Worm (Caenorhabditis elegans) whole organism, L2 larva: Measurements from ENCODE around the gene K04D7.6.

ENCODE experiments used
- C34F6.9 ChIP-seq: fragments of 150-350 bp; optimal IDR thresholded peaks from 2 replicates; lab custom pipeline; 2014; ENCODE audit warnings: missing biosample characterization, missing genetic modification characterization
- F13H6.1 ChIP-seq: sonication (generic microtip); optimal IDR thresholded peaks from 2 replicates; lab custom pipeline; 2016; ENCODE audit warnings: missing genetic modification characterization, missing compliant biosample characterization
- Y55F3AM.14 ChIP-seq: fragments of 200-800 bp; sonication (Bioruptor generic); optimal IDR thresholded peaks from 2 replicates; lab custom pipeline; 2018; ENCODE audit warnings: mild to moderate bottlenecking, missing genetic modification characterization, missing compliant biosample characterization
- alr-1 ChIP-seq: fragments of 150-350 bp; optimal IDR thresholded peaks from 2 replicates; lab custom pipeline; 2014; ENCODE audit warnings: missing biosample characterization, missing genetic modification characterization
- aly-2 ChIP-seq: fragments of 150-350 bp; optimal IDR thresholded peaks from 2 replicates; lab custom pipeline; 2014; ENCODE audit warnings: missing biosample characterization, missing genetic modification characterization
- ama-1 ChIP-seq: fragments of 150-350 bp; optimal IDR thresholded peaks from 2 replicates; lab custom pipeline; 2018; ENCODE audit warnings: inconsistent platforms
- blmp-1 ChIP-seq: sonication (generic microtip); optimal IDR thresholded peaks from 2 replicates; lab custom pipeline; 2017; ENCODE audit warnings: missing genetic modification characterization, mild to moderate bottlenecking, missing compliant biosample characterization, antibody characterized with exemption, moderate library complexity; ENCODE audit not compliant: insufficient read depth
- ceh-16 ChIP-seq: fragments of 150-350 bp; optimal IDR thresholded peaks from 2 replicates; lab custom pipeline; 2014; ENCODE audit warnings: missing biosample characterization, missing genetic modification characterization
- ceh-82 ChIP-seq: fragments of 150-350 bp; optimal IDR thresholded peaks from 2 replicates; lab custom pipeline; 2014; ENCODE audit warnings: missing biosample characterization, missing genetic modification characterization
- crh-2 ChIP-seq: sonication (generic microtip); optimal IDR thresholded peaks from 2 replicates; lab custom pipeline; 2017; ENCODE audit warnings: missing biosample characterization, missing genetic modification characterization
- dmd-4 ChIP-seq: sonication (generic microtip); optimal IDR thresholded peaks from 2 replicates; lab custom pipeline; 2017; ENCODE audit warnings: missing biosample characterization, missing genetic modification characterization
- egl-27 ChIP-seq: sonication (generic microtip); optimal IDR thresholded peaks from 3 replicates; lab custom pipeline; 2017; ENCODE audit warnings: missing biosample characterization, missing genetic modification reagents, missing genetic modification characterization
- elt-1 ChIP-seq: fragments of 150-350 bp; optimal IDR thresholded peaks from 2 replicates; lab custom pipeline; 2014; ENCODE audit warnings: missing biosample characterization, missing genetic modification characterization
- elt-3 ChIP-seq: sonication (generic microtip); optimal IDR thresholded peaks from 2 replicates; lab custom pipeline; 2017; ENCODE audit warnings: missing biosample characterization, missing genetic modification characterization
- gmeb-1 ChIP-seq: fragments of 150-350 bp; optimal IDR thresholded peaks from 2 replicates; lab custom pipeline; 2014; ENCODE audit warnings: missing biosample characterization, missing genetic modification characterization
- lin-11 ChIP-seq: fragments of 150-350 bp; sonication (generic microtip); optimal IDR thresholded peaks from 2 replicates; lab custom pipeline; 2014; ENCODE audit warnings: missing biosample characterization, missing genetic modification characterization, inconsistent platforms, mixed read lengths
- lin-13 ChIP-seq: fragments of 150-350 bp; optimal IDR thresholded peaks from 2 replicates; lab custom pipeline; 2014; ENCODE audit warnings: missing biosample characterization, missing genetic modification reagents, missing genetic modification characterization
- lin-39 ChIP-seq: fragments of 150-350 bp; optimal IDR thresholded peaks from 2 replicates; lab custom pipeline; 2014; ENCODE audit warnings: missing biosample characterization, missing genetic modification reagents, missing genetic modification characterization
- lsy-2 ChIP-seq, 2 experiments: fragments of 150-350 bp in 1 of 2; sonication (generic microtip) in 1 of 2; optimal IDR thresholded peaks; 2 replicates each; lab custom pipeline; 2014 to 2017; ENCODE audit warnings: missing biosample characterization in 2 of 2, missing genetic modification characterization in 2 of 2
- mab-5 ChIP-seq: fragments of 150-350 bp; optimal IDR thresholded peaks from 2 replicates; lab custom pipeline; 2014; ENCODE audit warnings: missing biosample characterization, missing genetic modification characterization
- mdl-1 ChIP-seq, 2 experiments: fragments of 150-350 bp in 1 of 2; sonication (generic microtip) in 1 of 2; optimal IDR thresholded peaks; 2 replicates each; lab custom pipeline; 2017; ENCODE audit warnings: missing biosample characterization in 2 of 2, missing genetic modification characterization in 2 of 2
- nhr-10 ChIP-seq: sonication (generic microtip); optimal IDR thresholded peaks from 2 replicates; lab custom pipeline; 2017; ENCODE audit warnings: missing biosample characterization, missing genetic modification characterization
- nhr-11 ChIP-seq: fragments of 150-350 bp; optimal IDR thresholded peaks from 2 replicates; lab custom pipeline; 2014; ENCODE audit warnings: missing biosample characterization, missing genetic modification characterization
- nhr-12 ChIP-seq: fragments of 150-350 bp; optimal IDR thresholded peaks from 2 replicates; lab custom pipeline; 2014; ENCODE audit warnings: missing biosample characterization, missing genetic modification characterization
- nhr-129 ChIP-seq: fragments of 150-350 bp; optimal IDR thresholded peaks from 2 replicates; lab custom pipeline; 2014; ENCODE audit warnings: missing biosample characterization, missing genetic modification characterization
- nhr-21 ChIP-seq: fragments of 150-350 bp; optimal IDR thresholded peaks from 2 replicates; lab custom pipeline; 2014; ENCODE audit warnings: missing biosample characterization, missing genetic modification characterization
- nhr-23 ChIP-seq: fragments of 150-350 bp; optimal IDR thresholded peaks from 2 replicates; lab custom pipeline; 2014; ENCODE audit warnings: missing biosample characterization, missing genetic modification reagents, missing genetic modification characterization
- nhr-237 ChIP-seq: fragments of 150-350 bp; optimal IDR thresholded peaks from 2 replicates; lab custom pipeline; 2014; ENCODE audit warnings: missing biosample characterization, missing genetic modification characterization
- nhr-25 ChIP-seq: fragments of 150-350 bp; sonication (generic microtip); optimal IDR thresholded peaks from 3 replicates; lab custom pipeline; 2014; ENCODE audit warnings: missing biosample characterization, missing genetic modification characterization
- nhr-77 ChIP-seq: fragments of 150-350 bp; optimal IDR thresholded peaks from 2 replicates; lab custom pipeline; 2014; ENCODE audit warnings: missing biosample characterization, missing genetic modification characterization
- peb-1 ChIP-seq: fragments of 150-350 bp; optimal IDR thresholded peaks from 2 replicates; lab custom pipeline; 2014; ENCODE audit warnings: missing biosample characterization, missing genetic modification characterization
- sma-3 ChIP-seq: sonication (generic microtip); optimal IDR thresholded peaks from 2 replicates; lab custom pipeline; 2016; ENCODE audit warnings: missing genetic modification reagents, missing genetic modification characterization, missing compliant biosample characterization
- sma-9 ChIP-seq, 2 experiments: fragments of 150-350 bp in 1 of 2; sonication (generic microtip) in 1 of 2; optimal IDR thresholded peaks; 2 replicates each; lab custom pipeline; 2014 to 2016; ENCODE audit warnings: missing genetic modification characterization in 2 of 2, mild to moderate bottlenecking in 1 of 2, missing biosample characterization in 1 of 2, missing compliant biosample characterization in 1 of 2, missing genetic modification reagents in 1 of 2, moderate library complexity in 1 of 2
- unc-39 ChIP-seq: fragments of 150-350 bp; optimal IDR thresholded peaks from 2 replicates; lab custom pipeline; 2014; ENCODE audit warnings: missing biosample characterization, missing genetic modification characterization
- unc-55 ChIP-seq: fragments of 150-350 bp; sonication (generic microtip); optimal IDR thresholded peaks from 3 replicates; lab custom pipeline; 2014; ENCODE audit warnings: missing biosample characterization, missing genetic modification reagents, missing genetic modification characterization
- zag-1 ChIP-seq: fragments of 150-350 bp; optimal IDR thresholded peaks from 2 replicates; lab custom pipeline; 2014; ENCODE audit warnings: missing biosample characterization, missing genetic modification characterization
- ztf-1 ChIP-seq: fragments of 200-800 bp; sonication (Bioruptor generic); conservative IDR thresholded peaks from 2 replicates; pipeline ENCODE4 v1.3.6; 2022; ENCODE audit warnings: missing genetic modification characterization, missing compliant biosample characterization
- ztf-4 ChIP-seq: fragments of 150-350 bp; optimal IDR thresholded peaks from 2 replicates; lab custom pipeline; 2014; ENCODE audit warnings: missing biosample characterization, missing genetic modification characterization

Gene K04D7.6

DNA sequence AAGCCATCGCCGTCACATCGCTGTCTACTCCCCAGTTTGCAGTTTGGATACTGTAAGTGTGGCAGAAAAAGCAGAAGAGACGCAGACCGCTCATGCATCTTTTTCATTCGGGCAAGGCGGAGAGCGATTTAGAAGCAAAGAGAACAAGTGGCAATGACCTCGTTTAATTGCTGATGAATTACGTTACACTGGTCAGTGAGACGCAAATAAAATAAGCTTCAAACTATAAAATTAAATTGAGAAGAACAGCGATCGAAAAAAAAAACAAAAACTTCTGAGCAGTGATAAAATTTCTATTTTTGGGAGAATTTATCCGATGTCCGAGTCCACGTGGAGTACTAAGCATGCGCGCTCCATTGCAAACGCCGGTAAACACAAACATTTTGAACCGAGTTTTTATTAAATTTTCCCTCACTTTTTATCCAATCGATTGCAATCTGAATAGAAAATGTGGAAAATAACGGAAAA lies 16.1 kb upstream of the K04D7.6 start, which contains the start of gene C24F3.2 (continued):
- TF ChIP-seq nhr-23 (tag; lab: Kevin White, UChicago) (no peak), sma-9 (GFP tag; optimal IDR thresholded peaks at IDR 0.05; lab: Kevin White, UChicago) (peak; percentile 39), sma-9 (tag; optimal IDR thresholded peaks at IDR 0.05; lab: Kevin White, UChicago) (no peak), F13H6.1 (peak; percentile 80), gmeb-1 (tag; lab: Kevin White, UChicago) (peak; percentile 52), aly-2 (tag; lab: Kevin White, UChicago) (no peak), sma-3 (GFP tag; lab: Kevin White, UChicago) (peak; percentile 72), nhr-237 (tag; lab: Kevin White, UChicago) (no peak), C34F6.9 (peak; percentile 81), elt-1 (tag; lab: Kevin White, UChicago) (no peak), peb-1 (tag; lab: Kevin White, UChicago) (no peak), mab-5 (tag; lab: Kevin White, UChicago) (no peak), blmp-1 (tag; lab: Kevin White, UChicago) (no peak), nhr-11 (tag; lab: Kevin White, UChicago) (no peak), ztf-4 (tag; lab: Kevin White, UChicago) (peak; percentile 14)

DNA sequence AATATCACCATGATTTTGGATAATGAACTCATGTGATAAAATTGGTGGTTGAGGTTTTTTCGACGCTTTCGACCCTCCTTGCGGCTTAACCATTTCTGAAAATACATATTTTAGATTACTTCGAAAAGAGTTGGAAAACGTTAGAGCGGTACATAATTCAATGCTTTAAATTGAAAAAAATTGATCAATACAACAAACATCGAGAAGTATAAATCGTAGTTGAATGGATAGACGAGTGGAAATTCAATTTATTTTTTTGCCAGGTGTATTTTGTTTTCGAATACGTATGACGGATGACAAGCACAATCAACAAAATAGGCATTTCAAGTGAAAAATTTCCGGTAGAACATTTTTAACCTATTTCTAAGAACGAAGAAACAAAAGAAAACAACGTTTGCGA lies 15.1 kb upstream of the K04D7.6 start, which contains the start of gene tram-1:
Gene tram-1, minus strand, starts transcription at position 101 of the 400 bp plus-strand sequence.
- peak; percentile 46 for TF ChIP-seq crh-2 (tag; lab: Kevin White, UChicago)
- TF ChIP-seq nhr-77 (tag; lab: Kevin White, UChicago) = no peak

DNA sequence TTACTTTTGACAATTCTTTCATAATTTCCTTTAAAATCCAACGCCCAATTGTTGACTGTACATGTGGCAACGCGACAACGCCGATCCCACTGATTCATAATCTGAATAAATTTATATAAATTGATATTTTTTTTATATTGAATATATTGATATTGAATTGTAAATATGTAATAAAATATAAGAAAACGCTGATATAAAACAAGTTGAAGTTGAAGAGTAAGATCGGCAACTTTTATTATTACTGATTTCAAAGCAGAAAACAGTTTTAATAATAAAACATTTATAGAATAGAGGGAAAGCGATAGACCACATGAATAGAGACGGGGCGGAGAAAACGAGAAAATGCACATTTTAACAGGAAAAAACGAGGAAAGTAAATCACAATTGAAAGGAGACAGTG lies 13.1 kb upstream of the K04D7.6 start, which contains the start of gene qns-1:
Gene qns-1, minus strand, starts transcription at position 101 of the 400 bp plus-strand sequence.
- TF ChIP-seq Y55F3AM.14 (GFP tag; lab: Kevin White, UChicago) = no peak
- no peak for TF ChIP-seq unc-55 (GFP tag; lab: Kevin White, UChicago)
- TF ChIP-seq ztf-1 = no peak
- no peak for TF ChIP-seq ama-1
- TF ChIP-seq lsy-2 (tag; optimal IDR thresholded peaks at IDR 0.05; lab: Kevin White, UChicago) = no peak
- TF ChIP-seq ztf-4 (tag; lab: Kevin White, UChicago) = no peak
- TF ChIP-seq ceh-82 (tag; lab: Kevin White, UChicago) = no peak
- no peak for TF ChIP-seq egl-27 (tag; lab: Kevin White, UChicago)
- no peak for TF ChIP-seq C34F6.9
- no peak for TF ChIP-seq dmd-4 (tag; lab: Kevin White, UChicago)
- TF ChIP-seq lin-11 = no peak
- no peak for TF ChIP-seq alr-1
- no peak for TF ChIP-seq crh-2 (tag; lab: Kevin White, UChicago)
- no peak for TF ChIP-seq lin-13
- no peak for TF ChIP-seq aly-2 (tag; lab: Kevin White, UChicago)
- TF ChIP-seq nhr-77 (tag; lab: Kevin White, UChicago) = no peak
- TF ChIP-seq lin-39 = no peak
- no peak for TF ChIP-seq mab-5 (tag; lab: Kevin White, UChicago)
- no peak for TF ChIP-seq nhr-237 (tag; lab: Kevin White, UChicago)
- no peak for TF ChIP-seq nhr-25
- TF ChIP-seq, all 48 proteins: peak for 0

DNA sequence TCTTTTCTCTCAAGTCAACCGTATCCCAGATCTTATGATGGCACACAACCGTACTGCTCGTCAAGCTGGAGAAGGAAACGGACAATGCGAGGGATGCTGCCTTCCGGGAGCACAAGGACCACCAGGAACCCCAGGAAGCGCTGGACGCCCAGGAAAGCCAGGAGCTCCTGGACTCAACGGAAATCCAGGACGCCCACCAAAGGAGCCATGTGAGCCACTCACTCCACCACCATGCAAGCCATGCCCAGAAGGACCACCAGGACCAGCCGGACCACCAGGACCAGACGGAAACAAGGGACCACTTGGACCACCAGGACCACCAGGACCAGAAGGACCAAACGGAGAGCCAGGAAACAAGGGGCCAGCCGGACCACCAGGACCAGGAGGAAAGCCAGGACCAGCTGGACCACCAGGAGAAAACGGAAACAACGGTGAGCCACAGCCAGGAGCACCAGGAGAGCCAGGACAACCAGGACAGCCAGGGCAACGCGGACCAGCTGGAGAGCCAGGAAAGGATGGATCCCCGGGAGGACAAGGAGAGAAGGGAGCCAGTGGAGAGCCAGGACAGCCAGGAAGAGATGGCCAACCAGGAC lies 10.7 kb upstream of the K04D7.6 start:
- TF ChIP-seq lin-39 = no peak
- no peak for TF ChIP-seq ceh-16
- TF ChIP-seq egl-27 (tag; lab: Kevin White, UChicago) = no peak
- no peak for TF ChIP-seq elt-3 (tag; lab: Kevin White, UChicago)
- TF ChIP-seq unc-39 = no peak
- no peak for TF ChIP-seq nhr-12 (tag; lab: Kevin White, UChicago)
- no peak for TF ChIP-seq elt-1 (tag; lab: Kevin White, UChicago)
- TF ChIP-seq nhr-129 = no peak
- TF ChIP-seq mdl-1 (tag; optimal IDR thresholded peaks at IDR 0.05; lab: Kevin White, UChicago) = no peak
- no peak for TF ChIP-seq nhr-11 (tag; lab: Kevin White, UChicago)
- TF ChIP-seq unc-55 (GFP tag; lab: Kevin White, UChicago) = no peak
- no peak for TF ChIP-seq lin-13
- TF ChIP-seq zag-1 = no peak
- no peak for TF ChIP-seq nhr-21
- TF ChIP-seq peb-1 (tag; lab: Kevin White, UChicago) = no peak
- no peak for TF ChIP-seq nhr-23 (tag; lab: Kevin White, UChicago)
- TF ChIP-seq gmeb-1 (tag; lab: Kevin White, UChicago) = no peak
- no peak for TF ChIP-seq nhr-25
- TF ChIP-seq ztf-1 = no peak
- TF ChIP-seq nhr-10 (tag; lab: Kevin White, UChicago) = no peak
